Worm (Caenorhabditis elegans) whole organism, young adult: ENCODE data around the gene str-74.

ENCODE experiments used
- F33H1.4 ChIP-seq: fragments of 200-800 bp; sonication (Bioruptor generic); IDR thresholded peaks from 2 replicates; pipeline ENCODE4 v1.3.6; 2022; ENCODE audit warnings: missing genetic modification reagents, missing genetic modification characterization, missing compliant biosample characterization
- F37B4.10 ChIP-seq: fragments of 200-800 bp; sonication (Bioruptor generic); IDR thresholded peaks from 2 replicates; pipeline ENCODE4 v1.3.6; 2022; ENCODE audit warnings: missing genetic modification characterization, missing compliant biosample characterization
- ZK185.1 ChIP-seq: sonication (generic microtip); optimal IDR thresholded peaks from 2 replicates; lab custom pipeline; 2016; ENCODE audit warnings: mild to moderate bottlenecking, missing genetic modification characterization, missing compliant biosample characterization; ENCODE audit not compliant: poor library complexity, severe bottlenecking
- attf-6 ChIP-seq: fragments of 200-800 bp; sonication (Bioruptor generic); IDR thresholded peaks from 2 replicates; pipeline ENCODE4 v1.3.6; 2022; ENCODE audit warnings: missing genetic modification reagents, missing genetic modification characterization, missing compliant biosample characterization
- cebp-1 ChIP-seq, 2 experiments: fragments of 200-800 bp in 1 of 2; sonication (Bioruptor generic) in 1 of 2; sonication (generic microtip) in 1 of 2; IDR thresholded peaks in 1 of 2; optimal IDR thresholded peaks in 1 of 2; 2 replicates each; pipeline versions ENCODE4 v1.3.6 to Lab custom; 2017 to 2022; ENCODE audit warnings: missing compliant biosample characterization in 2 of 2, missing genetic modification characterization in 2 of 2, mild to moderate bottlenecking in 1 of 2, missing genetic modification reagents in 1 of 2, moderate library complexity in 1 of 2
- ceh-100 ChIP-seq: fragments of 200-800 bp; sonication (Bioruptor generic); IDR thresholded peaks from 2 replicates; pipeline ENCODE4 v1.3.6; 2022; ENCODE audit warnings: missing genetic modification reagents, missing genetic modification characterization, missing compliant biosample characterization
- chd-7 ChIP-seq: sonication (generic microtip); optimal IDR thresholded peaks from 2 replicates; lab custom pipeline; 2016; ENCODE audit warnings: mild to moderate bottlenecking, missing genetic modification characterization, moderate library complexity, missing compliant biosample characterization
- dpff-1 ChIP-seq: sonication (generic microtip); optimal IDR thresholded peaks from 2 replicates; lab custom pipeline; 2017; ENCODE audit warnings: mild to moderate bottlenecking, missing genetic modification characterization, missing compliant biosample characterization
- dpl-1 ChIP-seq: fragments of 150-350 bp; optimal IDR thresholded peaks from 2 replicates; lab custom pipeline; 2014; ENCODE audit warnings: missing biosample characterization, missing genetic modification reagents, missing genetic modification characterization
- egl-18 ChIP-seq: fragments of 200-800 bp; sonication (Bioruptor generic); IDR thresholded peaks from 2 replicates; pipeline ENCODE4 v1.3.6; 2022; ENCODE audit warnings: missing genetic modification reagents, missing genetic modification characterization, missing compliant biosample characterization
- gei-17 ChIP-seq: fragments of 200-800 bp; sonication (Bioruptor generic); optimal IDR thresholded peaks from 2 replicates; lab custom pipeline; 2018; ENCODE audit warnings: mild to moderate bottlenecking, missing genetic modification characterization, missing compliant biosample characterization
- let-607 ChIP-seq, 2 experiments: fragments of 200-800 bp in 1 of 2; sonication (Bioruptor generic) in 1 of 2; sonication (generic microtip) in 1 of 2; optimal IDR thresholded peaks; 2 replicates each; lab custom pipeline; 2016 to 2018; ENCODE audit warnings: mild to moderate bottlenecking in 2 of 2, missing compliant biosample characterization in 2 of 2, missing genetic modification characterization in 2 of 2, moderate library complexity in 2 of 2, missing genotype in 1 of 2
- madf-3 ChIP-seq: fragments of 200-800 bp; sonication (Bioruptor generic); IDR thresholded peaks from 2 replicates; pipeline ENCODE4 v1.3.6; 2022; ENCODE audit warnings: missing genetic modification reagents, missing genetic modification characterization, missing compliant biosample characterization
- mel-28 ChIP-seq: sonication (generic microtip); optimal IDR thresholded peaks from 2 replicates; lab custom pipeline; 2016; ENCODE audit warnings: borderline replicate concordance, mild to moderate bottlenecking, missing genetic modification characterization, missing compliant biosample characterization
- nfya-2 ChIP-seq: fragments of 200-800 bp; sonication (Bioruptor generic); IDR thresholded peaks from 2 replicates; pipeline ENCODE4 v1.3.6; 2022; ENCODE audit warnings: missing genetic modification reagents, missing genetic modification characterization, missing compliant biosample characterization
- nfyb-1 ChIP-seq: fragments of 200-800 bp; sonication (Bioruptor generic); IDR thresholded peaks from 2 replicates; pipeline ENCODE4 v1.3.6; 2022; ENCODE audit warnings: missing genetic modification reagents, missing genetic modification characterization, missing compliant biosample characterization
- nhr-120 ChIP-seq: fragments of 200-800 bp; sonication (Bioruptor generic); IDR thresholded peaks from 2 replicates; pipeline ENCODE4 v1.3.6; 2022; ENCODE audit warnings: missing genetic modification characterization, missing compliant biosample characterization
- sdz-38 ChIP-seq: sonication (generic microtip); optimal IDR thresholded peaks from 2 replicates; lab custom pipeline; 2016; ENCODE audit warnings: missing genotype, missing genetic modification characterization, missing compliant biosample characterization
- snpc-3.4 ChIP-seq: sonication (generic microtip); optimal IDR thresholded peaks from 2 replicates; lab custom pipeline; 2017; ENCODE audit warnings: missing genetic modification characterization, mild to moderate bottlenecking, missing compliant biosample characterization, antibody characterized with exemption, moderate library complexity, missing genotype, missing genetic modification reagents
- tbp1 ChIP-seq: fragments of 200-800 bp; sonication (Bioruptor generic); optimal IDR thresholded peaks from 2 replicates; lab custom pipeline; 2018; ENCODE audit warnings: mild to moderate bottlenecking, missing genetic modification characterization, missing compliant biosample characterization
- ztf-22 ChIP-seq: fragments of 200-800 bp; sonication (Bioruptor generic); optimal IDR thresholded peaks from 2 replicates; lab custom pipeline; 2018; ENCODE audit warnings: mild to moderate bottlenecking, missing genetic modification characterization, moderate library complexity, missing compliant biosample characterization

The str-74 gene

DNA sequence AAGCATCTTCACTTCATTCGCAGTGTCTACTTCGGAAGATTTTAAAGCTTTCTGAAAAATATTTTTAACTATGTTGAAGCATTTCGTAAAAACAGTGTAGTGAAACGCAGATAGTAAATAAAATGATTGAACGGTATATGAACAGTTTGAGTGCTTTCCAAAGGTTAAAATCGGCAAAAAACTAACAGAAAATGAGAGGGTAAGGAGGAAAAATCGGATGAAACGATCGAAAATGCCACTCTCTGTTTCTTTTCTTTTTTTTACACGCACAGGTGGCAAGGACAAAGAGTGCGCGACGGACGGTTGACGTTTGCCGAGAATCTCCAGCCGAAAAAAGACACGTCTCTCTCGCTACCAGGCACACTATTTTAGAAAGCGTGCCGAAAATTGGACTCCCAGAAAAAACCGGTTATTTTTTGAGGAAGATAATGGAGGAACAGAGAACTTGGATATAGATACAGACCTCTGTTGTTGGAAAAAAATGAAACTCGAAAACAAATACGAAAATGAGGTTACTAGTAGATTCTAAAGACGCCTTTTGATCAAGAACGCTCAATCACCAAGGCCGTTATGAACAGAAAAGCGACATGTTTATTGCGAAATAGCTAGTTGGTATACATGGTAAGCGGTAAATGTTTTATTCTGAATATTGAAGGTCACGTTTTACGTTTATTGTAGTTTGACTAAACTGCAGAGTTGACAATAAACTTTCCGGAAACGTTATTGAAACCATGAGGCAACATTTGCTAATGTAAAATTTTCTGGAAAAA, 46.3 kb downstream of the str-74 start, which contains the start of gene myrf-2:
Gene myrf-2 (minus strand): TSS at position 51 of the 770 bp plus-strand sequence.
- no peak for TF ChIP-seq gei-17 (GFP tag; lab: Kevin White, UChicago)
- peak; percentile 43; the same call in 1 of the 2 replicates for TF ChIP-seq cebp-1 (GFP tag; IDR thresholded peaks at IDR 0.05; lab: Robert Waterston, UW)
- peak; percentile 88 for TF ChIP-seq cebp-1 (tag; optimal IDR thresholded peaks at IDR 0.05; lab: Kevin White, UChicago)

ce11 chrX:10189805-10190204, 51.0 kb downstream of the str-74 start:
- TF ChIP-seq dpl-1 (no peak), snpc-3.4 (tag; lab: Kevin White, UChicago) (no peak), sdz-38 (tag; lab: Kevin White, UChicago) (no peak), dpff-1 (tag; lab: Kevin White, UChicago) (no peak), nfya-2 (GFP tag; lab: Robert Waterston, UW) (no peak), egl-18 (GFP tag; lab: Robert Waterston, UW) (no peak), attf-6 (GFP tag; lab: Robert Waterston, UW) (no peak), mel-28 (tag; lab: Kevin White, UChicago) (no peak), tbp1 (GFP tag; lab: Kevin White, UChicago) (no peak), F33H1.4 (GFP tag; lab: Robert Waterston, UW) (no peak), ztf-22 (GFP tag; lab: Kevin White, UChicago) (no peak), let-607 (tag; optimal IDR thresholded peaks at IDR 0.05; lab: Kevin White, UChicago) (no peak), gei-17 (GFP tag; lab: Kevin White, UChicago) (no peak), madf-3 (GFP tag; lab: Robert Waterston, UW) (no peak), chd-7 (tag; lab: Kevin White, UChicago) (no peak), nfyb-1 (GFP tag; lab: Robert Waterston, UW) (no peak), ceh-100 (no peak), nhr-120 (no peak), ZK185.1 (tag; lab: Kevin White, UChicago) (no peak), F37B4.10 (GFP tag; lab: Robert Waterston, UW) (no peak)
